Worm (Caenorhabditis elegans) whole organism, late embryonic: ENCODE results near the gene zipt-7.2.

Source experiments
- C08G9.2 ChIP-seq: sonication (generic microtip); optimal IDR thresholded peaks from 2 replicates; lab custom pipeline; 2016; ENCODE audit warnings: mild to moderate bottlenecking, missing genetic modification characterization, moderate library complexity, missing compliant biosample characterization
- F13H6.1 ChIP-seq: sonication (generic microtip); optimal IDR thresholded peaks from 2 replicates; lab custom pipeline; 2016; ENCODE audit warnings: missing genetic modification characterization, missing compliant biosample characterization
- Y22D7AL.16 ChIP-seq: sonication (generic microtip); optimal IDR thresholded peaks from 2 replicates; lab custom pipeline; 2016; ENCODE audit warnings: missing genetic modification characterization, missing compliant biosample characterization
- ahr-1 ChIP-seq: sonication (generic microtip); optimal IDR thresholded peaks from 2 replicates; lab custom pipeline; 2016; ENCODE audit warnings: missing genetic modification characterization, missing compliant biosample characterization
- ceh-19 ChIP-seq: fragments of 200-800 bp; sonication (Bioruptor generic); optimal IDR thresholded peaks from 2 replicates; lab custom pipeline; 2018; ENCODE audit warnings: mild to moderate bottlenecking, missing genetic modification characterization, missing compliant biosample characterization
- ceh-31 ChIP-seq: sonication (generic microtip); optimal IDR thresholded peaks from 2 replicates; lab custom pipeline; 2016; ENCODE audit warnings: missing genetic modification characterization, missing compliant biosample characterization
- ceh-45 ChIP-seq: fragments of 200-800 bp; sonication (Bioruptor generic); IDR thresholded peaks from 2 replicates; pipeline ENCODE4 v1.3.6; 2022; ENCODE audit warnings: missing genetic modification reagents, missing genetic modification characterization, missing compliant biosample characterization
- ceh-6 ChIP-seq: fragments of 200-800 bp; sonication (Bioruptor generic); optimal IDR thresholded peaks from 2 replicates; lab custom pipeline; 2018; ENCODE audit warnings: mild to moderate bottlenecking, missing genetic modification characterization, missing compliant biosample characterization
- che-1 ChIP-seq: sonication (generic microtip); optimal IDR thresholded peaks from 2 replicates; lab custom pipeline; 2016; ENCODE audit warnings: mild to moderate bottlenecking, missing genetic modification characterization, missing compliant biosample characterization
- elt-2 ChIP-seq: sonication (generic microtip); optimal IDR thresholded peaks from 2 replicates; lab custom pipeline; 2016; ENCODE audit warnings: missing genetic modification reagents, missing genetic modification characterization, missing compliant biosample characterization
- elt-4 ChIP-seq: sonication (generic microtip); optimal IDR thresholded peaks from 2 replicates; lab custom pipeline; 2016; ENCODE audit warnings: missing genetic modification characterization, missing compliant biosample characterization
- ets-4 ChIP-seq: sonication (generic microtip); optimal IDR thresholded peaks from 2 replicates; lab custom pipeline; 2016; ENCODE audit warnings: missing genetic modification characterization, missing compliant biosample characterization
- hlh-30 ChIP-seq: sonication (generic microtip); optimal IDR thresholded peaks from 2 replicates; lab custom pipeline; 2017; ENCODE audit warnings: antibody characterized with exemption, missing genetic modification characterization, missing compliant biosample characterization; ENCODE audit not compliant: insufficient read depth
- hlh-8 ChIP-seq: sonication (generic microtip); optimal IDR thresholded peaks from 2 replicates; lab custom pipeline; 2016; ENCODE audit warnings: missing genotype, missing genetic modification characterization, missing compliant biosample characterization
- lim-6 ChIP-seq: sonication (generic microtip); optimal IDR thresholded peaks from 2 replicates; lab custom pipeline; 2016; ENCODE audit warnings: missing genetic modification characterization, missing compliant biosample characterization
- lin-11 ChIP-seq: fragments of 200-800 bp; sonication (Bioruptor generic); optimal IDR thresholded peaks from 2 replicates; lab custom pipeline; 2018; ENCODE audit warnings: mild to moderate bottlenecking, missing genetic modification characterization, missing compliant biosample characterization
- madf-2 ChIP-seq: sonication (generic microtip); optimal IDR thresholded peaks from 2 replicates; lab custom pipeline; 2017; ENCODE audit warnings: missing genetic modification characterization, missing compliant biosample characterization
- mec-3 ChIP-seq: sonication (generic microtip); optimal IDR thresholded peaks from 2 replicates; lab custom pipeline; 2016; ENCODE audit warnings: borderline replicate concordance, missing genetic modification characterization, missing compliant biosample characterization
- nfya-1 ChIP-seq: sonication (generic microtip); optimal IDR thresholded peaks from 2 replicates; lab custom pipeline; 2017; ENCODE audit warnings: missing genetic modification characterization, mild to moderate bottlenecking, missing compliant biosample characterization, antibody characterized with exemption, moderate library complexity
- npax-4 ChIP-seq: sonication (generic microtip); optimal IDR thresholded peaks from 2 replicates; lab custom pipeline; 2016; ENCODE audit warnings: missing genetic modification characterization, missing compliant biosample characterization
- pat-9 ChIP-seq: fragments of 200-800 bp; sonication (Bioruptor generic); optimal IDR thresholded peaks from 2 replicates; lab custom pipeline; 2018; ENCODE audit warnings: mild to moderate bottlenecking, missing genetic modification characterization, moderate library complexity, missing compliant biosample characterization
- pax-1 ChIP-seq: fragments of 150-350 bp; optimal IDR thresholded peaks from 2 replicates; lab custom pipeline; 2014; ENCODE audit warnings: missing biosample characterization, missing genetic modification characterization
- pqm-1 ChIP-seq: sonication (generic microtip); optimal IDR thresholded peaks from 2 replicates; lab custom pipeline; 2016; ENCODE audit warnings: missing genetic modification characterization, missing compliant biosample characterization
- pros-1 ChIP-seq: fragments of 150-350 bp; optimal IDR thresholded peaks from 2 replicates; lab custom pipeline; 2014; ENCODE audit warnings: missing biosample characterization, missing genetic modification reagents, missing genetic modification characterization
- ref-2 ChIP-seq: sonication (generic microtip); optimal IDR thresholded peaks from 2 replicates; lab custom pipeline; 2016; ENCODE audit warnings: missing genetic modification characterization, missing compliant biosample characterization
- rnt-1 ChIP-seq: sonication (generic microtip); optimal IDR thresholded peaks from 2 replicates; lab custom pipeline; 2016; ENCODE audit warnings: missing genetic modification characterization, missing compliant biosample characterization
- sdc-2 ChIP-seq: sonication (generic microtip); optimal IDR thresholded peaks from 2 replicates; lab custom pipeline; 2016; ENCODE audit warnings: missing genotype, missing genetic modification characterization, missing compliant biosample characterization
- sox-2 ChIP-seq: fragments of 200-800 bp; sonication (Bioruptor generic); IDR thresholded peaks from 2 replicates; pipeline ENCODE4 v1.3.6; 2022; ENCODE audit warnings: missing genetic modification reagents, missing genetic modification characterization, missing compliant biosample characterization
- ttx-3 ChIP-seq: sonication (generic microtip); optimal IDR thresholded peaks from 2 replicates; lab custom pipeline; 2016; ENCODE audit warnings: missing genetic modification reagents, missing genetic modification characterization, missing compliant biosample characterization
- unc-42 ChIP-seq: sonication (generic microtip); optimal IDR thresholded peaks from 2 replicates; lab custom pipeline; 2016; ENCODE audit warnings: missing genotype, missing genetic modification characterization, missing compliant biosample characterization
- zip-5 ChIP-seq: sonication (generic microtip); optimal IDR thresholded peaks from 2 replicates; lab custom pipeline; 2016; ENCODE audit warnings: missing genetic modification characterization, missing compliant biosample characterization

The zipt-7.2 gene

DNA sequence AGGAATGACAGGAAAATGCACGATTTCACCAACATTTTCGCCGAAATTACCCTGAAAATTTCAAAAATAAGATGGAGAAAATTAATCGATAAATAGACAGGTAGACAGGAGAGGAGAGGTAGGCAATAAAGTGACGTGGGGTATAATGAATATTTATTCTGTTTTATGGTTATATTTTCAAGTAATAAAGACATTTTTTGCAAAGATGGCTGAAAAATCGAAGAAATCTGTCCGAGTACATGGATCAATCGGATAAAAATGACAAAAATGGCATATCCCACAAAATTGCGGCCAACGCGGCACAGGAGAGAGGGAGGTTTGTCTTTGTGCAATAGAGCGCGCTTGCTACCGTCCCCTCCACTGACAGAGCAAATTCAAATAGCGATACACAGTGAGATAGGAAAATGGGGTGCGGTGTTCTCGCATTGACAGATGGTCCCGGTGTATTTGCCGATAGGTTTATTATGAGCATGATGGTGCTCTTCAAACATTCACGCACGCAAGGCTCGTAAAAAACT is at the start of gene zipt-7.2:
TSS of gene zipt-7.2 (minus strand) at position 51 of the 518 bp plus-strand sequence.
- TF ChIP-seq ceh-31 (tag; lab: Kevin White, UChicago) (peak; percentile 48), zip-5 (tag; lab: Kevin White, UChicago) (no peak), rnt-1 (peak; percentile 25), nfya-1 (tag; lab: Kevin White, UChicago) (peak; percentile 51)

DNA sequence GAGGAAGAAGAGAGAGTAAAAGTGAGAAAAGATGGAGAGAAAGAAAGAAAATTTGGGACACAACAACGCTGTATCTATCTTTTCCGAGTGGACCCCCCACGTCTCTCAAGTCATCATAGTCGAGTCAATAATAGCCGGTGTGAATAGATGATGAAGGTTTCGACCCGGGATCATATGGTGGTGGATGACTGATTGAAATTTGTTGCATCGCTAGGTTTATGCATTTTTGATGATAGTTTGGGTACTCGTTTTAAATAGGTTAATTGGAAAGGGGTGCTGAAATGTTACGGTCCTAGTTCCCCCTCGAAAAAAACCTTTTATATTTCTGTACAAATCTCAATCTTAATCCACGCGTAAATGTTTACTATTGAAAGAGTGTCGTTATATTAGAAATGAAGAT is 47.8 kb upstream of the zipt-7.2 start:
- TF ChIP-seq che-1 (tag; lab: Kevin White, UChicago) (no peak), sdc-2 (tag; lab: Kevin White, UChicago) (no peak), pros-1 (no peak), pax-1 (tag; lab: Kevin White, UChicago) (no peak), mec-3 (tag; lab: Kevin White, UChicago) (no peak), ref-2 (tag; lab: Kevin White, UChicago) (no peak), elt-2 (tag; lab: Kevin White, UChicago) (no peak), ttx-3 (tag; lab: Kevin White, UChicago) (no peak), madf-2 (tag; lab: Kevin White, UChicago) (no peak), C08G9.2 (tag; lab: Kevin White, UChicago) (no peak), nfya-1 (tag; lab: Kevin White, UChicago) (no peak), sox-2 (GFP tag; lab: Robert Waterston, UW) (no peak), lin-11 (tag; lab: Kevin White, UChicago) (no peak), pqm-1 (tag; lab: Kevin White, UChicago) (no peak), lim-6 (tag; lab: Kevin White, UChicago) (no peak), ceh-19 (GFP tag; lab: Kevin White, UChicago) (no peak)

DNA sequence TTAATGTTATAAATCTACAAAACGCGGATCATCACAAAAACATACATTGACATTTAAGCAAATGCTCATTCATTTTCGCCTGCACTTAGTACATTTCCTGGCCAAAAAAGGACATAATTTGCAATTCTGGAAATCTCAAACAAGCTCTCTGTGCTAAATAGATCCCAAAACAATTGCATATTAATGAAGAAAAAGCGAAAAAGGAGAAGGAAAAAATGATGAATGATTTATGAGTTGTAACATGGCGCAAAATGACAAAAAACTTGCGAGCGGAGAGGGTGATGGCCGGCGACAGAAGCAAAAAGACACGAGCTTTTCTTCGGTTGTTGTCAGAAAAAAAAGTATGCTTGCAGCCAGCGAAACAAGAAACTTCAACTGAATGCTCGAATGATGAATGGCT is 47.2 kb upstream of the zipt-7.2 start:
- no peak for TF ChIP-seq Y22D7AL.16 (tag; lab: Kevin White, UChicago)
- TF ChIP-seq hlh-8 (tag; lab: Kevin White, UChicago) = no peak
- no peak for TF ChIP-seq ceh-19 (GFP tag; lab: Kevin White, UChicago)
- TF ChIP-seq hlh-30 (tag; lab: Kevin White, UChicago) = no peak
- no peak for TF ChIP-seq pat-9 (tag; lab: Kevin White, UChicago)
- TF ChIP-seq nfya-1 (tag; lab: Kevin White, UChicago) = no peak
- no peak for TF ChIP-seq npax-4 (tag; lab: Kevin White, UChicago)
- no peak for TF ChIP-seq ceh-31 (tag; lab: Kevin White, UChicago)
- no peak for TF ChIP-seq ceh-45 (GFP tag; lab: Robert Waterston, UW)
- no peak for TF ChIP-seq pros-1
- TF ChIP-seq lim-6 (tag; lab: Kevin White, UChicago) = no peak
- TF ChIP-seq sdc-2 (tag; lab: Kevin White, UChicago) = no peak
- no peak for TF ChIP-seq ets-4 (tag; lab: Kevin White, UChicago)

DNA sequence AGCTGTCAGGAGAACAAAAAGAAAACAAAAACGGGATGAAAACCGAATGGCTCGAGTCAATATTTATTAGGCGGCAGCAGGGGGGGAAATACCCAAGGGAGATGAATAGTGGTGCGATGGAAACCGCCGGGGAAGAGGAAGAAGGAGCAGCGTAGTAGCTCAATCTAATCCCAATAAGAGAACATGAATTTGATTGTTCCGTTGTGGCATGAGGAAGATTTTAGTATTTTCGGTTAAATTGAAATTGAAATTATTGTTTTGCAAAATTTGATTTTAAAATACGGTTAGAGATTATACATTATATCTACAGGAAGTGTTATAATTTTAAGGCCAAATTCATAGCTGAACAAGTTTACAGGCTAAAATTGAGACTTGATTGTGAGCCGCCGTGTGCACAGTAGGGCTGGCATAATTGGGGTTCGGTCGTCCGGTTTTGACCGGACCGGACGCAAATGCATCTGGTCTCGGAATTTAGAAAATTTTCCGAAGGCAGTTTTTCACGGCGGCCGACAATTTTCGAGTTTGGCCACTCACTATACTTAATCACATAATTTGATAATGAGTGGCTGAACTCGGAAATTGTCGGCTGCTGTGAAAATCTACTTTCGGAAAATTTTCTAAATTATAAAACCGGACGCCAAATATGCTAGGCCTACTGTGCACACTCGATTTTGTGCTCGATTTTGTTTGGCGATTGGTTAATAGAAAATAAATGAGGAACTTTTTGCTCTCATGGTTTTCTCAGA is 44.5 kb upstream of the zipt-7.2 start:
- TF ChIP-seq F13H6.1 (tag; lab: Kevin White, UChicago) (no peak), unc-42 (tag; lab: Kevin White, UChicago) (peak; percentile 83)

DNA sequence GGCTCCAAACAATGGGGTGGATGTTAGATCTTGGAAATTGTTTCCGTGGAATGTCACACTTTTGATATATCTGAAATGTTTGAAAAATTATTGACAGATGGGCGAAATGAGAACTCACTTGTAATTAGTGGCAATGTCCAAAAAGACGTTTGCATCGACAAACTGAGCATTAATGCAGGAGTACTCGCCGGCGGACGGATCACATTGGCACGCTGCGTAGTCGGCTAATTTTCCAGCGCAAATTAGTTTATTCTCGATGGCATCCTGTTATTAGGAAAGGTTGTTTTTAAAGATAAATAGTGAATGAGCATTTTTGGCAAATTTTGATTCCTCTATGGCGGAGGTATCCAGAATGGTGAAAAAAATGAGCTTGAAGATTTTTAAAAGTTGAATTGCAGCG is 43.1 kb upstream of the zipt-7.2 start:
- TF ChIP-seq zip-5 (tag; lab: Kevin White, UChicago) (no peak), nfya-1 (tag; lab: Kevin White, UChicago) (no peak), unc-42 (tag; lab: Kevin White, UChicago) (peak; percentile 72), ceh-6 (GFP tag; lab: Kevin White, UChicago) (no peak), pqm-1 (tag; lab: Kevin White, UChicago) (no peak), ahr-1 (tag; lab: Kevin White, UChicago) (no peak), ttx-3 (tag; lab: Kevin White, UChicago) (no peak), elt-4 (tag; lab: Kevin White, UChicago) (no peak)
